Fruit fly (Drosophila melanogaster) whole organism, embryonic: ENCODE data around the gene Clamp.
"Not testable (repeated sequence)": the region's sequence is repeated elsewhere in the genome, so short reads cannot be mapped to it uniquely, and the experiment has no call there.

Source experiments
- B-H2 ChIP-seq: fragments of 200-800 bp; sonication (Bioruptor generic); optimal IDR thresholded peaks from 2 replicates; lab custom pipeline; 2018; ENCODE audit warnings: missing biosample characterization, mild to moderate bottlenecking, missing genetic modification characterization
- CG14860 ChIP-seq: fragments of 200-800 bp; sonication (Bioruptor generic); IDR thresholded peaks from 3 replicates; pipeline ENCODE4 v1.3.6; 2022; ENCODE audit warnings: missing biosample characterization, missing genetic modification characterization; ENCODE audit not compliant: partially characterized antibody
- CG17829 ChIP-seq: fragments of 200-800 bp; optimal IDR thresholded peaks from 2 replicates; lab custom pipeline; 2019; ENCODE audit warnings: missing biosample characterization, mild to moderate bottlenecking, missing genetic modification characterization, moderate library complexity
- CG31388 ChIP-seq: fragments of 200-800 bp; sonication (Bioruptor generic); optimal IDR thresholded peaks from 2 replicates; lab custom pipeline; 2016; ENCODE audit warnings: missing biosample characterization, missing genetic modification characterization
- Chrac-16 ChIP-seq: fragments of 200-800 bp; sonication (Bioruptor generic); optimal IDR thresholded peaks from 3 replicates; lab custom pipeline; 2016; ENCODE audit warnings: missing biosample characterization, missing genetic modification characterization
- Dll ChIP-seq: fragments of 200-800 bp; sonication (Bioruptor generic); IDR thresholded peaks from 4 replicates; pipeline ENCODE4 v1.3.6; 2022; ENCODE audit warnings: missing biosample characterization, missing genetic modification characterization; ENCODE audit not compliant: partially characterized antibody
- E2f2 ChIP-seq: fragments of 200-800 bp; sonication (Bioruptor generic); IDR thresholded peaks from 2 replicates; pipeline ENCODE4 v1.3.6; 2022; ENCODE audit warnings: missing biosample characterization, missing genetic modification characterization
- Neu2 ChIP-seq: fragments of 200-800 bp; sonication (Bioruptor generic); optimal IDR thresholded peaks from 3 replicates; lab custom pipeline; 2016; ENCODE audit warnings: missing biosample characterization, missing genetic modification characterization, borderline replicate concordance
- Rfx ChIP-seq: fragments of 200-800 bp; sonication (Bioruptor generic); IDR thresholded peaks from 2 replicates; pipeline ENCODE4 v1.3.6; 2022; ENCODE audit warnings: missing biosample characterization, missing genetic modification characterization
- ac ChIP-seq: fragments of 200-800 bp; sonication (Bioruptor generic); optimal IDR thresholded peaks from 3 replicates; lab custom pipeline; 2017; ENCODE audit warnings: missing biosample characterization, mild to moderate bottlenecking, missing genetic modification characterization
- cato ChIP-seq: fragments of 200-800 bp; sonication (Bioruptor generic); optimal IDR thresholded peaks from 2 replicates; lab custom pipeline; 2016; ENCODE audit warnings: missing biosample characterization, missing genetic modification characterization, borderline replicate concordance
- gro ChIP-seq: fragments of 200-800 bp; sonication (Bioruptor generic); optimal IDR thresholded peaks from 2 replicates; lab custom pipeline; 2016; ENCODE audit warnings: missing biosample characterization, missing genetic modification characterization
- prd ChIP-seq, 3 experiments: fragments of >200 bp in 2 of 3; fragments of 200-800 bp in 1 of 3; sonication (Bioruptor generic) in 1 of 3; optimal IDR thresholded peaks in 2 of 3; IDR thresholded peaks in 1 of 3; 2 replicates in 2 of 3; 3 replicates in 1 of 3; pipeline versions ENCODE4 v1.3.6 to Lab custom; 2017 to 2022; ENCODE audit warnings: missing biosample characterization in 1 of 3, missing genetic modification characterization in 1 of 3
- zfh2 ChIP-seq: fragments of 200-800 bp; sonication (Bioruptor generic); optimal IDR thresholded peaks from 2 replicates; lab custom pipeline; 2016; ENCODE audit warnings: missing biosample characterization, missing genetic modification characterization

DNA sequence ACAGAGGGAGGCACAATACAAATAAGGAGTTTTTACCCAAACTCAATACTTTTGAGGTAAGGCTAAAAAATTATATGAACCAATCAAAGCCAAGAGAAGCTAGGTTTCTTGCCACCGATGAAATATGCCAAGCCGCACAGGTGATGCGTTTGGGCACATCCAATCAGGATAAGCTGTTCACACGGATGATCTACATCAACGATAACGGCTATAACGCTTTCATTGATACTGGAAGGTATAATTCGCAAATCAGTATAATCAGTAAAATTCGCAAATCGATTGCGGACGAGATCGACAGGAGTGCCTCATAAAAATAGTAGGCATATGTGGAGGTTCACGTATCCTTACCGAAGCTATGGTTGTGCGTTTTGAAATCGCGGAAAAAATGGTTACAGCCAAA, 30.4 kb upstream of the Clamp start:
- TF ChIP-seq cato (GFP tag; lab: Kevin White, UChicago); ac (GFP tag; lab: Kevin White, UChicago); prd (optimal IDR thresholded peaks at IDR 0.05; lab: Kevin White, UChicago); prd (GFP tag; IDR thresholded peaks at IDR 0.05; lab: Robert Waterston, UW); Neu2; CG17829; Chrac-16 (GFP tag; lab: Kevin White, UChicago); Dll; B-H2; CG14860 (GFP tag; lab: Robert Waterston, UW); Rfx (GFP tag; lab: Robert Waterston, UW); CG31388 (GFP tag; lab: Kevin White, UChicago); zfh2 (GFP tag; lab: Kevin White, UChicago); gro; E2f2 (GFP tag; lab: Robert Waterston, UW): not testable (repeated sequence)
